Worm (Caenorhabditis elegans): ENCODE data around the gene nhr-190.

The nhr-190 gene

DNA sequence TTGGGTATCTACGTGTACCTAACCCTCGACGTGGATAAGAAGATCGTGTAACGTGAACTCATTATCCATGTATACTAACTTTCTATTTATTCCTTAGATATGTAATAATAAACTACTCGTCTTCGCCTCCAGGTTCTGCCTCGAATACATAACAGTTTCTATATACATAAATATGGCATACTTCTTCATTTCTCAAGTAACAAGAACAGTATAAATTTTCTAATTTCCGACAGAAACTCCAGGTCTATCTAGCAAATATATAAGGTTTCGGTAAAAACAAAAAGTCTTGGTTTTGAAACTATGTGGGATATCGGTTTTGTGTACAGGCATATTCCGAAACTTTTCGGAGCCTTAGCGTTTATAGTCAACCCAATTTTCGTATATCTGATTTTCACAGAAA, 4.4 kb downstream of the nhr-190 start, which contains the start of gene srj-37:
Gene srj-37, plus strand, starts transcription at position 301 of the 400 bp plus-strand sequence.
- TF ChIP-seq mdl-1 (tag; optimal IDR thresholded peaks at IDR 0.05) (no peak), nhr-129 (tag; optimal IDR thresholded peaks at IDR 0.05) (no peak), zag-1 (tag; optimal IDR thresholded peaks at IDR 0.05) (no peak), ZK546.5 (tag; optimal IDR thresholded peaks at IDR 0.05) (no peak), mab-5 (tag; optimal IDR thresholded peaks at IDR 0.05) (no peak)

DNA sequence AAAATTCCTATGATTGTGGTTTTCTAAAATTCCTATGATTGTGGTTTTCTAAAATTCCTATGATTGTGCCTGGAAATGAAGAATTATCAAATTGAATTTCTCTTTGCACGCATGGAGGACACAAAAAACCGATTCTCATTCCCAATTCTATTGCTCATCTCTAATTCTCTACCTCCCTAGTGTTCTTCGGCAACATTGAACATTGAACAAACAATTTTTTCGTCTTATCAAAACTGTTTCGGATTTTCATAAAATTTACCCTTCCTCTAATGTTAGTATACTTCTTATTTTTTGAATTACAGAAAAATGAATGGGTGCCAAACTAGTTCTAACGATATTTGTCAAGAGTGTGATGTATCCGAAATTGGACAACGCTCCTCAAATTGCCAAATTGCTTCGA, 6.4 kb downstream of the nhr-190 start, which contains the start of gene pals-31:
Gene pals-31, plus strand, starts transcription at position 301 of the 400 bp plus-strand sequence.
- TF ChIP-seq nhr-11 (tag; optimal IDR thresholded peaks at IDR 0.05) (no peak), nhr-25 (tag; optimal IDR thresholded peaks at IDR 0.05) (no peak), sem-4 (tag; optimal IDR thresholded peaks at IDR 0.05) (no peak), mbf-1 (tag; optimal IDR thresholded peaks at IDR 0.05) (no peak), ceh-16 (tag; optimal IDR thresholded peaks at IDR 0.05) (no peak), unc-39 (tag; optimal IDR thresholded peaks at IDR 0.05) (no peak), nhr-129 (tag; optimal IDR thresholded peaks at IDR 0.05) (no peak), dmd-4 (tag; optimal IDR thresholded peaks at IDR 0.05) (no peak), nhr-6 (tag; optimal IDR thresholded peaks at IDR 0.05) (no peak), peb-1 (tag; optimal IDR thresholded peaks at IDR 0.05) (no peak), gmeb-1 (tag; optimal IDR thresholded peaks at IDR 0.05) (no peak), mab-5 (tag; optimal IDR thresholded peaks at IDR 0.05) (no peak), C34F6.9 (tag; optimal IDR thresholded peaks at IDR 0.05) (no peak), ama-1 (optimal IDR thresholded peaks at IDR 0.05) (no peak), fos-1 (tag; optimal IDR thresholded peaks at IDR 0.05) (no peak)

DNA sequence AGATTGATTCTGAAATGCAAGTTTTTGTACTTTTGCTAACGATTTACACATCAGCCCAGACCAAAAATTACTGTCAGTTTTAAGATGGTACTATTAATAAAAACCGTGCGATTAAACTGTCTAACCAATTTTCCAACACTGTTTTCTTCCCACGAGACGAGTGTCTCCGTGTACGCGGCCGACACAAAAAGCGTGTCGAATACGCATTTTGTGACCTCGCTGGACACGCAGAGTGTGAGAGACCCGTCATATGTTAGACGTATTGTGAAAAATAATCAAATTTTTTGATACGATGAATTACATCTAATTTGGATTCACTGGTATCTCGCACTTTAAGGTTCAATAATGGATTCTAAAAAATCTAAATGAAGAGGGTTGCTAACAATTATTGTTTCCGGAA, 7.1 kb downstream of the nhr-190 start:
- TF ChIP-seq nhr-11 (tag; optimal IDR thresholded peaks at IDR 0.05): no peak
- no peak for TF ChIP-seq nhr-21 (tag; optimal IDR thresholded peaks at IDR 0.05)
- no peak for TF ChIP-seq aly-2 (tag; optimal IDR thresholded peaks at IDR 0.05)
- no peak for TF ChIP-seq zag-1 (tag; optimal IDR thresholded peaks at IDR 0.05)
- no peak for TF ChIP-seq ZK546.5 (tag; optimal IDR thresholded peaks at IDR 0.05)
- TF ChIP-seq C34F6.9 (tag; optimal IDR thresholded peaks at IDR 0.05): peak; percentile 4
- peak; percentile 31 for TF ChIP-seq gmeb-1 (tag; optimal IDR thresholded peaks at IDR 0.05)
- TF ChIP-seq mbf-1 (tag; optimal IDR thresholded peaks at IDR 0.05): no peak
- no peak for TF ChIP-seq mdl-1 (tag; optimal IDR thresholded peaks at IDR 0.05)
- peak; percentile 9 for TF ChIP-seq sma-9 (GFP tag; optimal IDR thresholded peaks at IDR 0.05)
- no peak for TF ChIP-seq sma-9 (tag; optimal IDR thresholded peaks at IDR 0.05)
- TF ChIP-seq nhr-23 (tag; optimal IDR thresholded peaks at IDR 0.05): no peak
- no peak for TF ChIP-seq mab-5 (tag; optimal IDR thresholded peaks at IDR 0.05)
- no peak for TF ChIP-seq alr-1 (tag; optimal IDR thresholded peaks at IDR 0.05)
- no peak for TF ChIP-seq lin-13 (GFP tag; optimal IDR thresholded peaks at IDR 0.05)
- peak; percentile 74 for TF ChIP-seq snpc-4 (tag; optimal IDR thresholded peaks at IDR 0.05)
- peak; percentile 21 for TF ChIP-seq nhr-129 (tag; optimal IDR thresholded peaks at IDR 0.05)
- TF ChIP-seq lin-11 (tag; optimal IDR thresholded peaks at IDR 0.05): no peak
- TF ChIP-seq unc-39 (tag; optimal IDR thresholded peaks at IDR 0.05): no peak
- no peak for TF ChIP-seq elt-3 (tag; optimal IDR thresholded peaks at IDR 0.05)
- peak; percentile 25 for TF ChIP-seq nhr-25 (tag; optimal IDR thresholded peaks at IDR 0.05)
- TF ChIP-seq lin-39 (tag; optimal IDR thresholded peaks at IDR 0.05): no peak
- TF ChIP-seq ceh-82 (tag; optimal IDR thresholded peaks at IDR 0.05): no peak
- TF ChIP-seq nhr-77 (tag; optimal IDR thresholded peaks at IDR 0.05): no peak
- TF ChIP-seq crh-2 (tag; optimal IDR thresholded peaks at IDR 0.05): peak; percentile 47
- no peak for TF ChIP-seq ztf-4 (tag; optimal IDR thresholded peaks at IDR 0.05)
- peak; percentile 44 for TF ChIP-seq fos-1 (tag; optimal IDR thresholded peaks at IDR 0.05)
- no peak for TF ChIP-seq skn-1 (tag; optimal IDR thresholded peaks at IDR 0.05)
- TF ChIP-seq dmd-4 (tag; optimal IDR thresholded peaks at IDR 0.05): no peak

DNA sequence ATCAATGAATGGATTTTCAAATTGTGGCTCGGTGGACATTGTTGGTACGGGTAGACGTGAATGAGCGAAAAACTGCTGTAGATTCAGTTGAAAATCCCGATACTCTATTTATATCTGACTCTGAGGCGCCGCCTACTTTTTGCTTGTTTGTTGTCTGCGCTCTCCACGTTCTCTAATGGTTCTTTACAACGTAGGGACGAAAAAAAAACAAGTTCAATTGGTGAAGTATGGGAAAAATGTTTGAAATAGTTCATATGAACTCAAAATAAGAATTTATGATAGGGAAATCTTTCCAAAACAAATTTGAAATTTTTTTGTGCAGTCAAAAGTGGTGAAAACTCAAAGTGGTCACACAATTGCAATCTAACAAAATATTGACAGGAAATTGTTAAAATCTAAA, 7.9 kb downstream of the nhr-190 start, which contains the start of gene F48G7.10:
Gene F48G7.10, minus strand, starts transcription at position 101 of the 400 bp plus-strand sequence.
- TF ChIP-seq unc-39 (tag; optimal IDR thresholded peaks at IDR 0.05) (no peak), sem-4 (tag; optimal IDR thresholded peaks at IDR 0.05) (no peak)

DNA sequence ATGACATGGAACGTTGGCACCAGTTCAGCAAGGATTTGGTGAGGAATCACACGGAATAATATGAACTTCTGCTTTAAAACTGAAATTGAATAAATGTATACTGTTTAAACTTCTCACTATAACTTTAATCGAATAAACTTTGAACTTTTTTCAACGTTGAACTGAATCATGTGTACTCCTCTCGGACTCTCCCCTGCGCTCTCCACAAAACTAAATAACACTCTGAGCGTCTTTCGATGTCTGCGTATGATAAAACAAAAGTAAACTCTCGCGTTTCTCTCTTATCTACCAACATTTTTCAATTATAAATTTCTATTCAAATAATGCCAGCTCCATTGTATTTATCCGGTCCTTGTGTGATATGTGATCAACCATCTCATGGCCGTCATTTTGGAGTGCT, 10.9 kb downstream of the nhr-190 start:
- peak; percentile 24 for TF ChIP-seq sma-9 (GFP tag; optimal IDR thresholded peaks at IDR 0.05)
- TF ChIP-seq sma-9 (tag; optimal IDR thresholded peaks at IDR 0.05): no peak
- peak; percentile 48 for TF ChIP-seq unc-55 (GFP tag; optimal IDR thresholded peaks at IDR 0.05)
- no peak for TF ChIP-seq nhr-23 (tag; optimal IDR thresholded peaks at IDR 0.05)
- TF ChIP-seq ztf-11 (tag; optimal IDR thresholded peaks at IDR 0.05): no peak
- TF ChIP-seq C34F6.9 (tag; optimal IDR thresholded peaks at IDR 0.05): peak; percentile 13
- TF ChIP-seq nhr-129 (tag; optimal IDR thresholded peaks at IDR 0.05): peak; percentile 15
